Fruit fly (Drosophila melanogaster): Measurements from ENCODE around the gene CG31769.

Gene CG31769

dm6 chr2L:14110639-14111038 is at the start of gene CG31769:
CG31769 (minus strand) TSS chr2L:14110739.
- TF ChIP-seq Blimp-1 (GFP tag; optimal IDR thresholded peaks at IDR 0.05) (no peak), fkh (GFP tag; optimal IDR thresholded peaks at IDR 0.05) (no peak), ss (GFP tag; optimal IDR thresholded peaks at IDR 0.05) (no peak), achi (GFP tag; optimal IDR thresholded peaks at IDR 0.05) (no peak), CG6163 (GFP tag; IDR thresholded peaks at IDR 0.05) (no peak), OdsH (GFP tag; optimal IDR thresholded peaks at IDR 0.05) (no peak), CG31627 (GFP tag; optimal IDR thresholded peaks at IDR 0.05) (no peak), CG4318 (GFP tag; optimal IDR thresholded peaks at IDR 0.05) (no peak), Met (GFP tag; optimal IDR thresholded peaks at IDR 0.05) (no peak), CG11762 (GFP tag; optimal IDR thresholded peaks at IDR 0.05; ENCODE audit: insufficient read depth) (no peak), vri (GFP tag; optimal IDR thresholded peaks at IDR 0.05) (no peak), CG3919 (GFP tag; optimal IDR thresholded peaks at IDR 0.05) (no peak), CG8319 (GFP tag; optimal IDR thresholded peaks at IDR 0.05) (no peak), Sox15 (GFP tag; optimal IDR thresholded peaks at IDR 0.05) (no peak), CG8119 (GFP tag; IDR thresholded peaks at IDR 0.05) (no peak), Eip93F (GFP tag; optimal IDR thresholded peaks at IDR 0.05) (no peak), Hr39 (GFP tag; optimal IDR thresholded peaks at IDR 0.05) (no peak), CG11294 (GFP tag; IDR thresholded peaks at IDR 0.05) (no peak)

- TF ChIP-seq CG4318 (GFP tag; optimal IDR thresholded peaks at IDR 0.05) (no peak), fkh (GFP tag; optimal IDR thresholded peaks at IDR 0.05) (no peak), CG8319 (GFP tag; optimal IDR thresholded peaks at IDR 0.05) (no peak), CG7368 (GFP tag; optimal IDR thresholded peaks at IDR 0.05) (no peak), CG11902 (GFP tag; optimal IDR thresholded peaks at IDR 0.05) (no peak), CG10631 (GFP tag; optimal IDR thresholded peaks at IDR 0.05) (no peak)
These were observed 47.5 kb upstream of the CG31769 start for dm6 chr2L:14157993-14158392.

- TF ChIP-seq dac (GFP tag; optimal IDR thresholded peaks at IDR 0.05) (no peak), Ets21C (GFP tag; optimal IDR thresholded peaks at IDR 0.05) (no peak), Hr4 (GFP tag; optimal IDR thresholded peaks at IDR 0.05) (no peak)
These were observed 35.8 kb upstream of the CG31769 start for dm6 chr2L:14146368-14146767.

dm6 chr2L:14142842-14143241 is 32.3 kb upstream of the CG31769 start:
- peak; percentile 94 for TF ChIP-seq svp (GFP tag)
- no peak for TF ChIP-seq CG16779 (tag; optimal IDR thresholded peaks at IDR 0.05)

- TF ChIP-seq Lpt (GFP tag; optimal IDR thresholded peaks at IDR 0.05) (no peak), ss (GFP tag; optimal IDR thresholded peaks at IDR 0.05) (peak in 1 of 2 experiments; percentile 43), fd59A (GFP tag; optimal IDR thresholded peaks at IDR 0.05) (no peak), esn (GFP tag; optimal IDR thresholded peaks at IDR 0.05) (no peak), CG10669 (GFP tag; optimal IDR thresholded peaks at IDR 0.05) (peak; percentile 1), cyc (GFP tag; optimal IDR thresholded peaks at IDR 0.05) (peak; percentile 7), Ets21C (GFP tag; optimal IDR thresholded peaks at IDR 0.05) (no peak), Smox (GFP tag; optimal IDR thresholded peaks at IDR 0.05) (peak; percentile 19), CG6276 (GFP tag; optimal IDR thresholded peaks at IDR 0.05) (no peak), CG3032 (tag; optimal IDR thresholded peaks at IDR 0.05) (peak; percentile 23), pdm3 (GFP tag; optimal IDR thresholded peaks at IDR 0.05) (peak; percentile 17), Blimp-1 (GFP tag; optimal IDR thresholded peaks at IDR 0.05) (no peak), net (GFP tag; optimal IDR thresholded peaks at IDR 0.05) (peak; percentile 9), Sox15 (GFP tag; optimal IDR thresholded peaks at IDR 0.05) (no peak), CG11762 (GFP tag; optimal IDR thresholded peaks at IDR 0.05; ENCODE audit: insufficient read depth) (no peak), Ets96B (tag; optimal IDR thresholded peaks at IDR 0.05) (peak; percentile 36), Eip75B (GFP tag; optimal IDR thresholded peaks at IDR 0.05) (peak; percentile 16), CG10631 (GFP tag; optimal IDR thresholded peaks at IDR 0.05) (peak; percentile 32), CG7368 (GFP tag; optimal IDR thresholded peaks at IDR 0.05) (no peak), fd85E (GFP tag; optimal IDR thresholded peaks at IDR 0.05) (no peak), topi (GFP tag; optimal IDR thresholded peaks at IDR 0.05) (peak; percentile 27), CG3919 (GFP tag; optimal IDR thresholded peaks at IDR 0.05) (peak; percentile 41), salr (GFP tag; optimal IDR thresholded peaks at IDR 0.05) (no peak), Gug (GFP tag; IDR thresholded peaks at IDR 0.05) (no peak), CG16779 (tag; optimal IDR thresholded peaks at IDR 0.05) (no peak), CG6163 (GFP tag; IDR thresholded peaks at IDR 0.05) (peak; percentile 39; the same call in 1 of the 3 replicates), Sox14 (GFP tag; optimal IDR thresholded peaks at IDR 0.05) (no peak), CG11294 (GFP tag; IDR thresholded peaks at IDR 0.05) (no peak), acj6 (GFP tag; optimal IDR thresholded peaks at IDR 0.05) (peak; percentile 14)
These were observed 30.7 kb upstream of the CG31769 start for dm6 chr2L:14141238-14141637.
